Worm (Caenorhabditis elegans) whole organism, early embryonic: Measurements from ENCODE around the gene fipr-17.

ENCODE experiments used
- B0310.2 ChIP-seq: sonication (generic microtip); optimal IDR thresholded peaks from 2 replicates; lab custom pipeline; 2016; ENCODE audit warnings: mild to moderate bottlenecking, missing genetic modification characterization, missing compliant biosample characterization
- F13C5.2 ChIP-seq: sonication (generic microtip); optimal IDR thresholded peaks from 2 replicates; lab custom pipeline; 2017; ENCODE audit warnings: mild to moderate bottlenecking, missing genetic modification characterization, inconsistent platforms, missing compliant biosample characterization
- aly-1 ChIP-seq: sonication (generic microtip); optimal IDR thresholded peaks from 2 replicates; lab custom pipeline; 2016; ENCODE audit warnings: missing genetic modification characterization, missing compliant biosample characterization
- ama-1 ChIP-seq: fragments of 150-350 bp; optimal IDR thresholded peaks from 2 replicates; lab custom pipeline; 2014
- ceh-13 ChIP-seq: fragments of 200-800 bp; sonication (Bioruptor generic); optimal IDR thresholded peaks from 2 replicates; lab custom pipeline; 2018; ENCODE audit warnings: mild to moderate bottlenecking, missing genetic modification characterization, missing compliant biosample characterization
- ceh-36 ChIP-seq: sonication (generic microtip); optimal IDR thresholded peaks from 2 replicates; lab custom pipeline; 2016; ENCODE audit warnings: missing genetic modification characterization, inconsistent platforms, missing compliant biosample characterization
- ets-7 ChIP-seq: sonication (generic microtip); optimal IDR thresholded peaks from 2 replicates; lab custom pipeline; 2016; ENCODE audit warnings: missing genotype, missing genetic modification characterization, missing compliant biosample characterization
- flt-1 ChIP-seq: fragments of 200-800 bp; sonication (Bioruptor generic); IDR thresholded peaks from 2 replicates; pipeline ENCODE4 v1.3.6; 2022; ENCODE audit warnings: missing genetic modification characterization, missing compliant biosample characterization
- hmbx-1 ChIP-seq: sonication (generic microtip); optimal IDR thresholded peaks from 2 replicates; lab custom pipeline; 2016; ENCODE audit warnings: mild to moderate bottlenecking, missing genetic modification characterization, missing compliant biosample characterization
- hmg-4 ChIP-seq: fragments of 200-800 bp; sonication (Bioruptor generic); optimal IDR thresholded peaks from 2 replicates; lab custom pipeline; 2018; ENCODE audit warnings: mild to moderate bottlenecking, missing genetic modification characterization, missing compliant biosample characterization
- hnd-1 ChIP-seq: sonication (generic microtip); optimal IDR thresholded peaks from 2 replicates; lab custom pipeline; 2016; ENCODE audit warnings: missing genetic modification characterization, missing compliant biosample characterization
- pes-1 ChIP-seq: fragments of 200-800 bp; sonication (Bioruptor generic); IDR thresholded peaks from 2 replicates; pipeline ENCODE4 v1.3.6; 2022; ENCODE audit warnings: missing genetic modification reagents, missing genetic modification characterization, missing compliant biosample characterization
- scrt-1 ChIP-seq: fragments of 200-800 bp; sonication (Bioruptor generic); IDR thresholded peaks from 2 replicates; pipeline ENCODE4 v1.3.6; 2022; ENCODE audit warnings: missing genetic modification characterization, missing compliant biosample characterization
- sea-1 ChIP-seq: fragments of 200-800 bp; sonication (Bioruptor generic); conservative IDR thresholded peaks from 2 replicates; pipeline ENCODE4 v1.3.6; 2022; ENCODE audit warnings: missing genetic modification characterization, missing compliant biosample characterization
- tbx-11 ChIP-seq: fragments of 200-800 bp; sonication (Bioruptor generic); IDR thresholded peaks from 2 replicates; pipeline ENCODE4 v1.3.6; 2022; ENCODE audit warnings: missing genetic modification characterization, missing compliant biosample characterization
- tbx-37 ChIP-seq: fragments of 200-800 bp; sonication (Bioruptor generic); conservative IDR thresholded peaks from 2 replicates; pipeline ENCODE4 v1.3.6; 2022; ENCODE audit warnings: missing genetic modification reagents, missing genetic modification characterization, missing compliant biosample characterization
- tra-4 ChIP-seq: sonication (generic microtip); optimal IDR thresholded peaks from 2 replicates; lab custom pipeline; 2017; ENCODE audit warnings: missing genetic modification characterization, missing compliant biosample characterization

The fipr-17 gene

ce11 chrIII:11022278-11022677, 14.9 kb upstream of the fipr-17 start:
- TF ChIP-seq pes-1 (GFP tag; lab: Robert Waterston, UW) (no peak), tbx-11 (GFP tag; lab: Robert Waterston, UW) (no peak), flt-1 (GFP tag; lab: Robert Waterston, UW) (no peak), tra-4 (tag; lab: Kevin White, UChicago) (no peak), aly-1 (tag; lab: Kevin White, UChicago) (no peak), hnd-1 (tag; lab: Kevin White, UChicago) (no peak), hmbx-1 (tag; lab: Kevin White, UChicago) (no peak), ceh-36 (tag; lab: Kevin White, UChicago) (no peak), hmg-4 (GFP tag; lab: Kevin White, UChicago) (no peak), scrt-1 (no peak), tbx-37 (GFP tag; lab: Robert Waterston, UW) (no peak), F13C5.2 (tag; lab: Kevin White, UChicago) (no peak), ama-1 (lab: Kevin White, UChicago) (no peak), B0310.2 (tag; lab: Kevin White, UChicago) (no peak), ceh-13 (GFP tag; lab: Kevin White, UChicago) (no peak)

ce11 chrIII:11012264-11012663, 4.9 kb upstream of the fipr-17 start, which contains the start of gene kvs-4:
Gene kvs-4 (plus strand): TSS chrIII:11012564.
- TF ChIP-seq hmbx-1 (tag; lab: Kevin White, UChicago) (no peak), ets-7 (tag; lab: Kevin White, UChicago) (no peak), hnd-1 (tag; lab: Kevin White, UChicago) (no peak), tra-4 (tag; lab: Kevin White, UChicago) (no peak), pes-1 (GFP tag; lab: Robert Waterston, UW) (no peak), tbx-37 (GFP tag; lab: Robert Waterston, UW) (no peak), F13C5.2 (tag; lab: Kevin White, UChicago) (no peak), ceh-13 (GFP tag; lab: Kevin White, UChicago) (no peak), aly-1 (tag; lab: Kevin White, UChicago) (no peak), tbx-11 (GFP tag; lab: Robert Waterston, UW) (no peak)

- no peak for TF ChIP-seq ets-7 (tag; lab: Kevin White, UChicago)
- TF ChIP-seq ceh-36 (tag; lab: Kevin White, UChicago): no peak
- no peak for TF ChIP-seq hmbx-1 (tag; lab: Kevin White, UChicago)
- no peak for TF ChIP-seq tbx-11 (GFP tag; lab: Robert Waterston, UW)
- TF ChIP-seq ceh-13 (GFP tag; lab: Kevin White, UChicago): no peak
- TF ChIP-seq hnd-1 (tag; lab: Kevin White, UChicago): no peak
- TF ChIP-seq B0310.2 (tag; lab: Kevin White, UChicago): no peak
- no peak for TF ChIP-seq flt-1 (GFP tag; lab: Robert Waterston, UW)
- no peak for TF ChIP-seq tbx-37 (GFP tag; lab: Robert Waterston, UW)
- no peak for TF ChIP-seq tra-4 (tag; lab: Kevin White, UChicago)
- TF ChIP-seq ama-1 (lab: Kevin White, UChicago): no peak
- TF ChIP-seq hmg-4 (GFP tag; lab: Kevin White, UChicago): no peak
- no peak for TF ChIP-seq aly-1 (tag; lab: Kevin White, UChicago)
- no peak for TF ChIP-seq F13C5.2 (tag; lab: Kevin White, UChicago)
- TF ChIP-seq scrt-1: no peak
Measured at ce11 chrIII:11010597-11010996, 3.2 kb upstream of the fipr-17 start.

- TF ChIP-seq tbx-37 (GFP tag; lab: Robert Waterston, UW) (no peak), tra-4 (tag; lab: Kevin White, UChicago) (no peak), pes-1 (GFP tag; lab: Robert Waterston, UW) (no peak), scrt-1 (no peak), ceh-36 (tag; lab: Kevin White, UChicago) (peak; percentile 30), F13C5.2 (tag; lab: Kevin White, UChicago) (no peak), B0310.2 (tag; lab: Kevin White, UChicago) (no peak), ceh-13 (GFP tag; lab: Kevin White, UChicago) (no peak)
Measured at ce11 chrIII:11008869-11009268, 1.5 kb upstream of the fipr-17 start, which contains the start of gene exos-1. Gene exos-1 (plus strand): TSS chrIII:11009043.

ce11 chrIII:11002808-11003207, 4.6 kb downstream of the fipr-17 start:
- no peak for TF ChIP-seq ets-7 (tag; lab: Kevin White, UChicago)

- TF ChIP-seq tra-4 (tag; lab: Kevin White, UChicago) (no peak), hnd-1 (tag; lab: Kevin White, UChicago) (no peak), tbx-37 (GFP tag; lab: Robert Waterston, UW) (no peak)
Measured at ce11 chrIII:10995156-10995555, 12.2 kb downstream of the fipr-17 start, which contains the start of gene dmsr-5. Gene dmsr-5 (minus strand): TSS chrIII:10995256.

ce11 chrIII:10994085-10994484, 13.3 kb downstream of the fipr-17 start:
- no peak for TF ChIP-seq tbx-11 (GFP tag; lab: Robert Waterston, UW)
- TF ChIP-seq tra-4 (tag; lab: Kevin White, UChicago): no peak
- TF ChIP-seq scrt-1: no peak
- no peak for TF ChIP-seq B0310.2 (tag; lab: Kevin White, UChicago)
- no peak for TF ChIP-seq ceh-36 (tag; lab: Kevin White, UChicago)
- no peak for TF ChIP-seq ets-7 (tag; lab: Kevin White, UChicago)
- no peak for TF ChIP-seq flt-1 (GFP tag; lab: Robert Waterston, UW)
- TF ChIP-seq hnd-1 (tag; lab: Kevin White, UChicago): no peak
- TF ChIP-seq ceh-13 (GFP tag; lab: Kevin White, UChicago): no peak
- TF ChIP-seq ama-1 (lab: Kevin White, UChicago): no peak
- TF ChIP-seq F13C5.2 (tag; lab: Kevin White, UChicago): no peak
- no peak for TF ChIP-seq hmbx-1 (tag; lab: Kevin White, UChicago)
- no peak for TF ChIP-seq tbx-37 (GFP tag; lab: Robert Waterston, UW)
- no peak for TF ChIP-seq sea-1 (GFP tag; lab: Robert Waterston, UW)
